Fruit fly (Drosophila melanogaster): ENCODE measurements around the gene ovo.
A peak's percentile ranks its signal among the peaks of the same experiment; 100 is the strongest.

The ovo gene

dm6 chrX:5085086-5085468 lies 37.0 kb downstream of the ovo start:
- TF ChIP-seq Snoo (tag; optimal IDR thresholded peaks at IDR 0.05) (no peak), CG14655 (GFP tag; optimal IDR thresholded peaks at IDR 0.05) (no peak), CG13204 (GFP tag; optimal IDR thresholded peaks at IDR 0.05) (no peak), CG15710 (tag; optimal IDR thresholded peaks at IDR 0.05) (no peak), fd96Ca (GFP tag; IDR thresholded peaks at IDR 0.05) (no peak), CG9948 (tag; optimal IDR thresholded peaks at IDR 0.05) (no peak), Ets98B (GFP tag; IDR thresholded peaks at IDR 0.05) (no peak), gl (tag; optimal IDR thresholded peaks at IDR 0.05) (no peak), CG4496 (GFP tag; IDR thresholded peaks at IDR 0.05) (no peak), EcR (GFP tag; optimal IDR thresholded peaks at IDR 0.05) (no peak), CG8301 (tag; optimal IDR thresholded peaks at IDR 0.05) (no peak), CG17806 (tag; optimal IDR thresholded peaks at IDR 0.05) (no peak)

dm6 chrX:5085469-5085868 lies 37.4 kb downstream of the ovo start, which contains the start of the genes CG15465 and rg:
TSS of gene CG15465 (plus strand) at chrX:5085759.
TSS of gene rg (plus strand) at chrX:5085759.
- TF ChIP-seq Pif1A (GFP tag; optimal IDR thresholded peaks at IDR 0.05) (no peak), Ets98B (GFP tag; IDR thresholded peaks at IDR 0.05) (no peak), gl (tag; optimal IDR thresholded peaks at IDR 0.05) (no peak), fd96Ca (GFP tag; IDR thresholded peaks at IDR 0.05) (no peak), CG15710 (tag; optimal IDR thresholded peaks at IDR 0.05) (no peak), CG4496 (GFP tag; IDR thresholded peaks at IDR 0.05) (no peak), CG17806 (tag; optimal IDR thresholded peaks at IDR 0.05) (no peak), CG13204 (GFP tag; optimal IDR thresholded peaks at IDR 0.05) (no peak), CG14655 (GFP tag; optimal IDR thresholded peaks at IDR 0.05) (no peak), CG12605 (GFP tag; IDR thresholded peaks at IDR 0.05) (no peak), CG9948 (tag; optimal IDR thresholded peaks at IDR 0.05) (no peak), rn (GFP tag; IDR thresholded peaks at IDR 0.05) (no peak), CG34367 (tag; optimal IDR thresholded peaks at IDR 0.05) (no peak), D1 (tag; optimal IDR thresholded peaks at IDR 0.05) (no peak), CG10348 (GFP tag; IDR thresholded peaks at IDR 0.05) (no peak), Snoo (tag; optimal IDR thresholded peaks at IDR 0.05) (no peak), CG8301 (tag; optimal IDR thresholded peaks at IDR 0.05) (no peak), Pif1B (GFP tag; optimal IDR thresholded peaks at IDR 0.05) (no peak), CG8159 (tag; optimal IDR thresholded peaks at IDR 0.05) (no peak), CG32121 (GFP tag; IDR thresholded peaks at IDR 0.05) (no peak)

dm6 chrX:5085964-5086707 lies 38.1 kb downstream of the ovo start:
- TF ChIP-seq CG10348 (GFP tag; IDR thresholded peaks at IDR 0.05) (no peak), CG8159 (tag; optimal IDR thresholded peaks at IDR 0.05) (peak; percentile 28), Ets98B (GFP tag; IDR thresholded peaks at IDR 0.05) (no peak; the same call in 1 of the 2 replicates), CG14655 (GFP tag; optimal IDR thresholded peaks at IDR 0.05) (peak; percentile 65), CG9948 (tag; optimal IDR thresholded peaks at IDR 0.05) (peak; percentile 30), CG12605 (GFP tag; IDR thresholded peaks at IDR 0.05) (no peak), Snoo (tag; optimal IDR thresholded peaks at IDR 0.05) (peak; percentile 6), CG17806 (tag; optimal IDR thresholded peaks at IDR 0.05) (peak; percentile 39), Pif1A (GFP tag; optimal IDR thresholded peaks at IDR 0.05) (no peak), fd96Ca (GFP tag; IDR thresholded peaks at IDR 0.05) (no peak), Pif1B (GFP tag; optimal IDR thresholded peaks at IDR 0.05) (peak; percentile 16), CG4496 (GFP tag; IDR thresholded peaks at IDR 0.05) (peak; percentile 35; the same call in 1 of the 3 replicates), CG8301 (tag; optimal IDR thresholded peaks at IDR 0.05) (peak; percentile 38), CG34367 (tag; optimal IDR thresholded peaks at IDR 0.05) (no peak)

- TF ChIP-seq CG14655 (GFP tag; optimal IDR thresholded peaks at IDR 0.05) (peak; percentile 72), fd96Ca (GFP tag; IDR thresholded peaks at IDR 0.05) (no peak; the same call in 1 of the 3 replicates), CG4496 (GFP tag; IDR thresholded peaks at IDR 0.05) (peak; percentile 84), Pif1B (GFP tag; optimal IDR thresholded peaks at IDR 0.05) (no peak), CG8301 (tag; optimal IDR thresholded peaks at IDR 0.05) (peak; percentile 58), CG12605 (GFP tag; IDR thresholded peaks at IDR 0.05) (peak; percentile 87), CG15710 (tag; optimal IDR thresholded peaks at IDR 0.05) (peak; percentile 43), rn (GFP tag; IDR thresholded peaks at IDR 0.05) (peak; percentile 50; the same call in 1 of the 2 replicates), CG32121 (GFP tag; IDR thresholded peaks at IDR 0.05) (peak; percentile 70), Pif1A (GFP tag; optimal IDR thresholded peaks at IDR 0.05) (peak; percentile 63), CG9948 (tag; optimal IDR thresholded peaks at IDR 0.05) (peak; percentile 46), CG34367 (tag; optimal IDR thresholded peaks at IDR 0.05) (peak; percentile 40), CG13204 (GFP tag; optimal IDR thresholded peaks at IDR 0.05) (peak; percentile 71), Snoo (tag; optimal IDR thresholded peaks at IDR 0.05) (peak; percentile 41), CG17806 (tag; optimal IDR thresholded peaks at IDR 0.05) (peak; percentile 44), Ets98B (GFP tag; IDR thresholded peaks at IDR 0.05) (peak; percentile 70), CG10348 (GFP tag; IDR thresholded peaks at IDR 0.05) (no peak), gl (tag; optimal IDR thresholded peaks at IDR 0.05) (peak; percentile 83), EcR (GFP tag; optimal IDR thresholded peaks at IDR 0.05) (no peak), CG8159 (tag; optimal IDR thresholded peaks at IDR 0.05) (peak; percentile 42), D1 (tag; optimal IDR thresholded peaks at IDR 0.05) (peak; percentile 5)
Measured at dm6 chrX:5086724-5087660, 38.9 kb downstream of the ovo start.

dm6 chrX:5087748-5088147 lies 39.7 kb downstream of the ovo start:
- TF ChIP-seq CG10348 (GFP tag; IDR thresholded peaks at IDR 0.05) (no peak), CG9948 (tag; optimal IDR thresholded peaks at IDR 0.05) (no peak), CG12605 (GFP tag; IDR thresholded peaks at IDR 0.05) (no peak), EcR (GFP tag; optimal IDR thresholded peaks at IDR 0.05) (no peak), CG32121 (GFP tag; IDR thresholded peaks at IDR 0.05) (no peak), rn (GFP tag; IDR thresholded peaks at IDR 0.05) (no peak), fd96Ca (GFP tag; IDR thresholded peaks at IDR 0.05) (no peak), CG8159 (tag; optimal IDR thresholded peaks at IDR 0.05) (no peak), gl (tag; optimal IDR thresholded peaks at IDR 0.05) (no peak), CG15710 (tag; optimal IDR thresholded peaks at IDR 0.05) (no peak), Ets98B (GFP tag; IDR thresholded peaks at IDR 0.05) (no peak), CG17806 (tag; optimal IDR thresholded peaks at IDR 0.05) (no peak), Pif1A (GFP tag; optimal IDR thresholded peaks at IDR 0.05) (no peak), CG13204 (GFP tag; optimal IDR thresholded peaks at IDR 0.05) (no peak), CG8301 (tag; optimal IDR thresholded peaks at IDR 0.05) (no peak), D1 (tag; optimal IDR thresholded peaks at IDR 0.05) (no peak), CG14655 (GFP tag; optimal IDR thresholded peaks at IDR 0.05) (no peak)

Data from whole organism, pupa.